Fruit fly (Drosophila melanogaster): Measurements from ENCODE around the gene PGRP-LD.

The PGRP-LD gene

DNA sequence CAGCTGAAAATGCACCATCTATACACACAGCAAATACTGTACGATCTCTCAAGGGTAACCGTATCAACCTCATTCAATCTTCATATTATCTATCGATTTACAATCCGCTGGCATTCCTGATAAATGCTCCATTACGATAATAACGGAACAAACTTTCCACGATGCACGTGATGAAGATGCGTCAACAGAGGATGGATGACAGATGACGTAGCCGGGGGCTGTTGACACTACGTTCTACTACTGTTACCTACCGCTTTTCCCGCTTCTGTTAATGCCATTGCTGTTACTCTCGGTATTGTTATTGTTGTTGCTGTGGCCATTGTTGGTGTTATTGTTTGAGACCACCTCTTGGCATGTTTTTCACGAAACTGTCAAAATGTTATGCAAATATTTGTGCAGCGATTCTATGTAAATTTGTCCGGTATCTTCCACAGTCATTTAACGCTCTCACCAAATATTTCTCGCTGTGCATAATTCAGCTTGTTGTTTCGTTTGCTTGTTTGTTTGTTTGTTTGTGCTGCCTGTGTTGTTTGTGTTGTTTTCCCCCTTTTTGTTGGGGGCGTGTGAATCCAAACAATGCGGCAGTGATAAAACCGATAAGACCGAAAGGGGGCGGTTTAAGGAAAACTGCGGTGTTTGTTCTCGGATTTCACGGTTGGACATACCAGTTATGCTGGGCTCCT, 44.1 kb downstream of the PGRP-LD start (continued):
- TF ChIP-seq tup (GFP tag; optimal IDR thresholded peaks at IDR 0.05) (peak; percentile 24), tin (GFP tag; optimal IDR thresholded peaks at IDR 0.05) (peak; percentile 53), Meics (GFP tag; optimal IDR thresholded peaks at IDR 0.05) (peak; percentile 78), repo (GFP tag; optimal IDR thresholded peaks at IDR 0.05) (peak; percentile 78), insv (GFP tag; optimal IDR thresholded peaks at IDR 0.05) (peak in 1 of 2 experiments; percentile 11), CG11456 (GFP tag; IDR thresholded peaks at IDR 0.05) (peak; percentile 58; the same call in 1 of the 3 replicates), CG5953 (GFP tag; IDR thresholded peaks at IDR 0.05) (peak; percentile 67; the same call in 1 of the 2 replicates), Opbp (GFP tag; IDR thresholded peaks at IDR 0.05; ENCODE audit: partially characterized antibody) (no peak), ind (GFP tag; optimal IDR thresholded peaks at IDR 0.05) (peak; percentile 44), crol (GFP tag; IDR thresholded peaks at IDR 0.05) (no peak), kah (GFP tag; optimal IDR thresholded peaks at IDR 0.05) (peak; percentile 67), CG15479 (GFP tag; optimal IDR thresholded peaks at IDR 0.05) (peak; percentile 44), Nf-YC (tag; optimal IDR thresholded peaks at IDR 0.05) (peak; percentile 37), ci (GFP tag; IDR thresholded peaks at IDR 0.05) (peak; percentile 90), Dip3 (GFP tag; optimal IDR thresholded peaks at IDR 0.05) (no peak), fru (optimal IDR thresholded peaks at IDR 0.05) (no peak), E2f1 (GFP tag; IDR thresholded peaks at IDR 0.05) (peak; percentile 28; the same call in 1 of the 2 replicates), CG18262 (tag; optimal IDR thresholded peaks at IDR 0.05) (peak; percentile 81), CG17361 (GFP tag; IDR thresholded peaks at IDR 0.05) (peak; percentile 79), PHDP (tag; optimal IDR thresholded peaks at IDR 0.05) (peak; percentile 80), grau (tag; optimal IDR thresholded peaks at IDR 0.05) (peak; percentile 61), CG3847 (GFP tag; IDR thresholded peaks at IDR 0.05) (no peak), gcm2 (GFP tag; optimal IDR thresholded peaks at IDR 0.05) (peak; percentile 73), zen (tag; optimal IDR thresholded peaks at IDR 0.05) (peak; percentile 67), ftz-f1 (GFP tag; optimal IDR thresholded peaks at IDR 0.05) (no peak), D19B (GFP tag; optimal IDR thresholded peaks at IDR 0.05) (peak; percentile 36), Oaz (GFP tag; IDR thresholded peaks at IDR 0.05) (no peak), Fer3 (tag; optimal IDR thresholded peaks at IDR 0.05) (peak; percentile 76), Sry-δ (GFP tag; optimal IDR thresholded peaks at IDR 0.05) (peak; percentile 47), bigmax (GFP tag; optimal IDR thresholded peaks at IDR 0.05) (peak; percentile 57), sug (tag; optimal IDR thresholded peaks at IDR 0.05) (peak; percentile 14), Jarid2 (GFP tag; optimal IDR thresholded peaks at IDR 0.05) (peak; percentile 79), phol (tag; optimal IDR thresholded peaks at IDR 0.05) (peak; percentile 63), Mrtf (GFP tag; IDR thresholded peaks at IDR 0.05) (no peak), Blimp-1 (GFP tag; optimal IDR thresholded peaks at IDR 0.05) (peak; percentile 89), CG4730 (GFP tag; IDR thresholded peaks at IDR 0.05) (0 out of 2 replicates have a peak, but pooled peaks have one; percentile 23), NfI (GFP tag; optimal IDR thresholded peaks at IDR 0.05) (peak; percentile 57), Drgx (GFP tag; IDR thresholded peaks at IDR 0.05) (no peak), wdn (GFP tag; IDR thresholded peaks at IDR 0.05) (no peak), CG17802 (tag; optimal IDR thresholded peaks at IDR 0.05) (peak; percentile 81), CG9215 (GFP tag; IDR thresholded peaks at IDR 0.05) (no peak), nmo (GFP tag; optimal IDR thresholded peaks at IDR 0.05) (peak; percentile 50), unpg (GFP tag; optimal IDR thresholded peaks at IDR 0.05) (peak; percentile 81), CG8388 (GFP tag; optimal IDR thresholded peaks at IDR 0.05) (peak; percentile 56), Kr (GFP tag; optimal IDR thresholded peaks at IDR 0.05) (peak; percentile 98), CG15696 (tag; optimal IDR thresholded peaks at IDR 0.05) (peak; percentile 90), salm (tag; optimal IDR thresholded peaks at IDR 0.05) (peak; percentile 74), GATAe (GFP tag; conservative IDR thresholded peaks at IDR 0.05) (no peak), disco-r (GFP tag; optimal IDR thresholded peaks at IDR 0.05) (peak; percentile 72), CG14965 (GFP tag; optimal IDR thresholded peaks at IDR 0.05; ENCODE audit: borderline replicate concordance) (peak; percentile 82)
